Worm (Caenorhabditis elegans): ENCODE results near the gene nprt-1.

DNA sequence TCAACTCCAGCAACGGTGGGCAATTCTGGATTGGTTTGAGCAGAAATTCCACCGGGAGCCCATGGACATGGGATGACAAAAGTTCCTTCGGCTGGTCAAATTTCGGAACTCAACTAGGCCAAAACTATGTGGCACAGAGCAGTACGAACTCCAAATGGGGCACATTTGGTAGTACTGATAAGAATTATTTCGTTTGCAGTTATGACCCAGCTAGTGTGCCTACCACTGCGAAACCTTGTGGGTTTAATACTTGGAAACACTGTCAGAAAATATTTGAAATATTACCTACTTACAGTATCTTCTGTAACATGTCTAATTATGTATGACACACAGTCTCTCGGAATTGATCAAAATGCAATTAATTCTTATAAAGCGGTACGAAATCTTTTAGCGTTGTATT, 63.9 kb downstream of the nprt-1 start:
- no peak for TF ChIP-seq ama-1 (optimal IDR thresholded peaks at IDR 0.05)
- TF ChIP-seq scrt-1 (GFP tag; IDR thresholded peaks at IDR 0.05), result no peak
- TF ChIP-seq flt-1 (GFP tag; IDR thresholded peaks at IDR 0.05), result no peak
- no peak for TF ChIP-seq pes-1 (GFP tag; IDR thresholded peaks at IDR 0.05)
- TF ChIP-seq F13C5.2 (tag; optimal IDR thresholded peaks at IDR 0.05), result no peak
- TF ChIP-seq tbx-37 (GFP tag; conservative IDR thresholded peaks at IDR 0.05), result no peak
- TF ChIP-seq ceh-13 (GFP tag; optimal IDR thresholded peaks at IDR 0.05), result no peak
- no peak for TF ChIP-seq tbx-11 (GFP tag; IDR thresholded peaks at IDR 0.05)
- no peak for TF ChIP-seq hmbx-1 (tag; optimal IDR thresholded peaks at IDR 0.05)
